Worm (Caenorhabditis elegans) whole organism, L3 larva: ENCODE data around the gene Y51H4A.935.
A peak's percentile ranks its signal among the peaks of the same experiment; 100 is the strongest.

Source experiments
- ama-1 ChIP-seq: fragments of 150-350 bp; optimal IDR thresholded peaks from 2 replicates; lab custom pipeline; 2018
- egl-5 ChIP-seq: fragments of 150-350 bp; optimal IDR thresholded peaks from 2 replicates; lab custom pipeline; 2017; ENCODE audit warnings: missing biosample characterization, missing genetic modification reagents, missing genetic modification characterization, inconsistent platforms
- nhr-43 ChIP-seq: sonication (generic microtip); optimal IDR thresholded peaks from 2 replicates; lab custom pipeline; 2016; ENCODE audit warnings: mild to moderate bottlenecking, missing genetic modification characterization, missing compliant biosample characterization; ENCODE audit not compliant: poor library complexity, severe bottlenecking
- tbx-2 ChIP-seq: sonication (generic microtip); optimal IDR thresholded peaks from 2 replicates; lab custom pipeline; 2016; ENCODE audit warnings: mild to moderate bottlenecking, missing genetic modification characterization, missing compliant biosample characterization

ce11 chrIV:16496491-16496890 is 10.5 kb downstream of the Y51H4A.935 start:
- no peak for TF ChIP-seq tbx-2 (tag; lab: Kevin White, UChicago)
- no peak for TF ChIP-seq nhr-43 (tag; lab: Kevin White, UChicago)
- TF ChIP-seq egl-5 (tag; lab: Kevin White, UChicago), result peak; percentile 94
- no peak for TF ChIP-seq ama-1 (lab: Kevin White, UChicago)
